Fruit fly (Drosophila melanogaster) whole organism, embryonic: ENCODE measurements around the gene Exn.

Source experiments
- CG10462 ChIP-seq: fragments of 200-800 bp; sonication (Bioruptor generic); optimal IDR thresholded peaks from 2 replicates; lab custom pipeline; 2016; ENCODE audit warnings: missing biosample characterization, missing genetic modification characterization
- CG10565 ChIP-seq: fragments of 200-800 bp; sonication (Bioruptor generic); optimal IDR thresholded peaks from 3 replicates; lab custom pipeline; 2016; ENCODE audit warnings: missing biosample characterization, mild to moderate bottlenecking, missing genetic modification characterization
- CG11560 ChIP-seq: fragments of 200-800 bp; sonication (Bioruptor generic); IDR thresholded peaks from 3 replicates; pipeline ENCODE4 v1.3.6; 2022; ENCODE audit warnings: missing biosample characterization, missing genetic modification characterization
- CG13894 ChIP-seq: fragments of 200-800 bp; sonication (Bioruptor generic); optimal IDR thresholded peaks from 3 replicates; lab custom pipeline; 2018; ENCODE audit warnings: missing biosample characterization, mild to moderate bottlenecking, missing genetic modification characterization, moderate library complexity
- CG15011 ChIP-seq: fragments of 200-800 bp; sonication (Bioruptor generic); optimal IDR thresholded peaks from 3 replicates; lab custom pipeline; 2018; ENCODE audit warnings: missing biosample characterization, mild to moderate bottlenecking, missing genetic modification characterization
- CG1529 ChIP-seq: fragments of 200-800 bp; sonication (Bioruptor generic); optimal IDR thresholded peaks from 3 replicates; lab custom pipeline; 2018; ENCODE audit warnings: missing biosample characterization, missing genetic modification characterization
- CG18011 ChIP-seq: fragments of 200-800 bp; sonication (Bioruptor generic); optimal IDR thresholded peaks from 2 replicates; lab custom pipeline; 2017; ENCODE audit warnings: missing biosample characterization, missing genetic modification characterization, mild to moderate bottlenecking, moderate library complexity, missing genotype
- CG30403 ChIP-seq: fragments of 200-800 bp; sonication (Bioruptor generic); optimal IDR thresholded peaks from 3 replicates; lab custom pipeline; 2016; ENCODE audit warnings: missing biosample characterization, missing genetic modification characterization
- CG42726 ChIP-seq: fragments of 200-800 bp; sonication (Bioruptor generic); IDR thresholded peaks from 2 replicates; pipeline ENCODE4 v1.3.6; 2022; ENCODE audit warnings: missing biosample characterization, missing genetic modification characterization; ENCODE audit not compliant: partially characterized antibody
- CG4730 ChIP-seq: fragments of 200-800 bp; sonication (Bioruptor generic); IDR thresholded peaks from 2 replicates; pipeline ENCODE4 v1.3.6; 2022; ENCODE audit warnings: missing biosample characterization, missing genetic modification characterization
- CG6683 ChIP-seq: fragments of 200-800 bp; sonication (Bioruptor generic); optimal IDR thresholded peaks from 2 replicates; lab custom pipeline; 2017; ENCODE audit warnings: missing biosample characterization, mild to moderate bottlenecking, missing genetic modification characterization, missing genetic modification reagents
- CG7271 ChIP-seq: fragments of 200-800 bp; sonication (Bioruptor generic); optimal IDR thresholded peaks from 2 replicates; lab custom pipeline; 2018; ENCODE audit warnings: missing biosample characterization, mild to moderate bottlenecking, missing genetic modification characterization, moderate library complexity
- CG7357 ChIP-seq: fragments of 200-800 bp; sonication (Bioruptor generic); IDR thresholded peaks from 3 replicates; pipeline ENCODE4 v1.3.6; 2022; ENCODE audit warnings: missing biosample characterization, missing genetic modification characterization
- CG7928 ChIP-seq: fragments of 200-800 bp; sonication (Bioruptor generic); optimal IDR thresholded peaks from 2 replicates; lab custom pipeline; 2017; ENCODE audit warnings: missing biosample characterization, mild to moderate bottlenecking, missing genetic modification characterization
- CG8089 ChIP-seq: fragments of 200-800 bp; sonication (Bioruptor generic); optimal IDR thresholded peaks from 3 replicates; lab custom pipeline; 2016; ENCODE audit warnings: missing biosample characterization, missing genetic modification characterization
- CG8765 ChIP-seq: fragments of 200-800 bp; sonication (Bioruptor generic); IDR thresholded peaks from 2 replicates; pipeline ENCODE4 v1.3.6; 2022; ENCODE audit warnings: missing biosample characterization, missing genetic modification characterization
- Camta ChIP-seq: fragments of 200-800 bp; sonication (Bioruptor generic); optimal IDR thresholded peaks from 2 replicates; lab custom pipeline; 2016; ENCODE audit warnings: missing biosample characterization, missing genetic modification characterization
- Dp ChIP-seq: fragments of 200-800 bp; sonication (Bioruptor generic); optimal IDR thresholded peaks from 2 replicates; lab custom pipeline; 2018; ENCODE audit warnings: missing biosample characterization, mild to moderate bottlenecking, missing genetic modification characterization, moderate library complexity
- Hand ChIP-seq: fragments of 200-800 bp; sonication (Bioruptor generic); optimal IDR thresholded peaks from 2 replicates; lab custom pipeline; 2017; ENCODE audit warnings: mild to moderate bottlenecking, missing biosample characterization, missing genetic modification reagents, missing genetic modification characterization
- Hr78 ChIP-seq, 2 experiments: fragments of 200-800 bp in 1 of 2; fragments of >200 bp in 1 of 2; sonication (Bioruptor generic) in 1 of 2; optimal IDR thresholded peaks; 2 replicates each; lab custom pipeline; 2017 to 2019; ENCODE audit warnings: missing biosample characterization in 2 of 2, missing genetic modification characterization in 2 of 2, mild to moderate bottlenecking in 1 of 2, moderate library complexity in 1 of 2
- MBD-R2 ChIP-seq: fragments of 200-800 bp; sonication (Bioruptor generic); IDR thresholded peaks from 2 replicates; pipeline ENCODE4 v1.3.6; 2022; ENCODE audit warnings: missing biosample characterization, missing genetic modification characterization
- NC2β ChIP-seq: fragments of 200-800 bp; sonication (Bioruptor generic); optimal IDR thresholded peaks from 2 replicates; lab custom pipeline; 2016; ENCODE audit warnings: missing biosample characterization, missing genetic modification characterization
- Neu2 ChIP-seq: fragments of 200-800 bp; sonication (Bioruptor generic); optimal IDR thresholded peaks from 3 replicates; lab custom pipeline; 2016; ENCODE audit warnings: missing biosample characterization, missing genetic modification characterization, borderline replicate concordance
- NfI ChIP-seq: fragments of 200-800 bp; sonication (Bioruptor generic); optimal IDR thresholded peaks from 3 replicates; lab custom pipeline; 2018; ENCODE audit warnings: missing biosample characterization, mild to moderate bottlenecking, missing genetic modification characterization, moderate library complexity
- Opbp ChIP-seq: fragments of 200-800 bp; sonication (Bioruptor generic); IDR thresholded peaks from 3 replicates; pipeline ENCODE4 v1.3.6; 2022; ENCODE audit warnings: missing biosample characterization, missing genetic modification characterization; ENCODE audit not compliant: partially characterized antibody
- PHDP ChIP-seq: fragments of 200-800 bp; sonication (Bioruptor generic); optimal IDR thresholded peaks from 3 replicates; lab custom pipeline; 2018; ENCODE audit warnings: missing biosample characterization, mild to moderate bottlenecking, missing genetic modification characterization, moderate library complexity
- Taf1 ChIP-seq: fragments of 200-800 bp; sonication (Bioruptor generic); IDR thresholded peaks from 2 replicates; pipeline ENCODE4 v1.3.6; 2022; ENCODE audit warnings: missing biosample characterization, missing genetic modification characterization
- Trl ChIP-seq, 3 experiments: fragments of >200 bp in 2 of 3; fragments of 200-800 bp in 1 of 3; sonication (Bioruptor generic) in 1 of 3; optimal IDR thresholded peaks; 2 replicates in 1 of 3; 3 replicates in 2 of 3; lab custom pipeline; 2016 to 2017; ENCODE audit warnings: missing biosample characterization in 1 of 3, missing genetic modification characterization in 1 of 3
- ac ChIP-seq: fragments of 200-800 bp; sonication (Bioruptor generic); optimal IDR thresholded peaks from 3 replicates; lab custom pipeline; 2017; ENCODE audit warnings: missing biosample characterization, mild to moderate bottlenecking, missing genetic modification characterization
- dm ChIP-seq: fragments of 200-800 bp; sonication (Bioruptor generic); optimal IDR thresholded peaks from 3 replicates; lab custom pipeline; 2016; ENCODE audit warnings: missing biosample characterization, missing genetic modification characterization
- fd3F ChIP-seq: fragments of 200-800 bp; sonication (Bioruptor generic); optimal IDR thresholded peaks from 2 replicates; lab custom pipeline; 2018; ENCODE audit warnings: missing biosample characterization, mild to moderate bottlenecking, missing genetic modification characterization, moderate library complexity
- gfzf ChIP-seq: fragments of 200-800 bp; sonication (Bioruptor generic); optimal IDR thresholded peaks from 2 replicates; lab custom pipeline; 2016; ENCODE audit warnings: missing biosample characterization, mild to moderate bottlenecking, missing genetic modification characterization, moderate library complexity
- ham ChIP-seq: fragments of 200-800 bp; sonication (Bioruptor generic); IDR thresholded peaks from 2 replicates; pipeline ENCODE4 v1.3.6; 2022; ENCODE audit warnings: missing biosample characterization, missing genetic modification characterization
- hbn ChIP-seq: fragments of 200-800 bp; sonication (Bioruptor generic); IDR thresholded peaks from 2 replicates; pipeline ENCODE4 v1.3.6; 2022; ENCODE audit warnings: missing biosample characterization, missing genetic modification characterization; ENCODE audit not compliant: partially characterized antibody
- her ChIP-seq: fragments of 200-800 bp; sonication (Bioruptor generic); optimal IDR thresholded peaks from 2 replicates; lab custom pipeline; 2016; ENCODE audit warnings: missing biosample characterization, missing genetic modification characterization
- nau ChIP-seq: fragments of 200-800 bp; sonication (Bioruptor generic); optimal IDR thresholded peaks from 3 replicates; lab custom pipeline; 2017; ENCODE audit warnings: missing biosample characterization, mild to moderate bottlenecking, missing genetic modification characterization, missing genetic modification reagents
- pzg ChIP-seq: fragments of 200-800 bp; sonication (Bioruptor generic); optimal IDR thresholded peaks from 3 replicates; lab custom pipeline; 2018; ENCODE audit warnings: missing biosample characterization, mild to moderate bottlenecking, missing genetic modification characterization, moderate library complexity
- row ChIP-seq: fragments of 200-800 bp; sonication (Bioruptor generic); IDR thresholded peaks from 3 replicates; pipeline ENCODE4 v1.3.6; 2022; ENCODE audit warnings: missing biosample characterization, missing genetic modification characterization
- salm ChIP-seq: fragments of 200-800 bp; sonication (Bioruptor generic); optimal IDR thresholded peaks from 2 replicates; lab custom pipeline; 2018; ENCODE audit warnings: missing biosample characterization, mild to moderate bottlenecking, missing genetic modification characterization
- sd ChIP-seq: fragments of 200-800 bp; sonication (Bioruptor generic); optimal IDR thresholded peaks from 3 replicates; lab custom pipeline; 2018; ENCODE audit warnings: missing biosample characterization, mild to moderate bottlenecking, missing genetic modification characterization, moderate library complexity
- sens ChIP-seq: fragments of 200-800 bp; sonication (Bioruptor generic); peaks from one replicate; lab custom pipeline; 2016; ENCODE audit warnings: missing biosample characterization, missing genetic modification characterization
- sisA ChIP-seq: fragments of 200-800 bp; sonication (Bioruptor generic); IDR thresholded peaks from 2 replicates; pipeline ENCODE4 v1.3.6; 2022; ENCODE audit warnings: missing biosample characterization, missing genetic modification characterization
- slbo ChIP-seq: fragments of 200-800 bp; sonication (Bioruptor generic); IDR thresholded peaks from 2 replicates; pipeline ENCODE4 v1.3.6; 2022; ENCODE audit warnings: missing biosample characterization, missing genetic modification characterization
- sqz ChIP-seq: fragments of 200-800 bp; sonication (Bioruptor generic); optimal IDR thresholded peaks from 3 replicates; lab custom pipeline; 2018; ENCODE audit warnings: missing biosample characterization, mild to moderate bottlenecking, missing genetic modification characterization
- stwl ChIP-seq: fragments of 200-800 bp; sonication (Bioruptor generic); optimal IDR thresholded peaks from 3 replicates; lab custom pipeline; 2018; ENCODE audit warnings: missing biosample characterization, mild to moderate bottlenecking, missing genetic modification characterization, moderate library complexity
- tio ChIP-seq: fragments of 200-800 bp; sonication (Bioruptor generic); optimal IDR thresholded peaks from 2 replicates; lab custom pipeline; 2017; ENCODE audit warnings: missing biosample characterization, missing genetic modification characterization, inconsistent platforms
- trh ChIP-seq: fragments of 200-800 bp; sonication (Bioruptor generic); optimal IDR thresholded peaks from 2 replicates; lab custom pipeline; 2016; ENCODE audit warnings: missing biosample characterization, missing genetic modification characterization
- wdn ChIP-seq: fragments of 200-800 bp; sonication (Bioruptor generic); IDR thresholded peaks from 2 replicates; pipeline ENCODE4 v1.3.6; 2022; ENCODE audit warnings: missing biosample characterization, missing genetic modification characterization
- wor ChIP-seq: fragments of 200-800 bp; sonication (Bioruptor generic); IDR thresholded peaks from 2 replicates; pipeline ENCODE4 v1.3.6; 2022; ENCODE audit warnings: missing biosample characterization, missing genetic modification characterization

Exn gene

dm6 chr3L:17004218-17004759 lies 34.5 kb downstream of the Exn start (continued):
- TF ChIP-seq NfI (GFP tag; lab: Kevin White, UChicago) (peak; percentile 83), NC2β (GFP tag; lab: Kevin White, UChicago) (peak; percentile 51), hbn (no peak), sqz (peak; percentile 36), PHDP (tag; lab: Kevin White, UChicago) (peak; percentile 90), wor (GFP tag; lab: Robert Waterston, UW) (peak; percentile 64), CG6683 (GFP tag; lab: Kevin White, UChicago) (peak; percentile 64), wdn (GFP tag; lab: Robert Waterston, UW) (peak; percentile 63), gfzf (GFP tag; lab: Kevin White, UChicago) (no peak), trh (GFP tag; lab: Kevin White, UChicago) (peak; percentile 17), pzg (GFP tag; lab: Kevin White, UChicago) (no peak), tio (GFP tag; lab: Kevin White, UChicago) (peak; percentile 86), Taf1 (peak; percentile 67), CG11560 (tag; lab: Robert Waterston, UW) (peak; percentile 72), sens (GFP tag; lab: Kevin White, UChicago) (peak; percentile 98), nau (GFP tag; lab: Kevin White, UChicago) (peak; percentile 69), Camta (GFP tag; lab: Kevin White, UChicago) (peak; percentile 90), stwl (no peak), CG13894 (peak; percentile 40), Hr78 (GFP tag; optimal IDR thresholded peaks at IDR 0.05; lab: Kevin White, UChicago) (peak in 1 of 2 experiments; percentile 58), CG7928 (peak; percentile 29), Neu2 (peak; percentile 17), sd (tag; lab: Kevin White, UChicago) (no peak), CG7271 (tag; lab: Kevin White, UChicago) (no peak), CG30403 (GFP tag; lab: Kevin White, UChicago) (peak; percentile 93), Hand (peak; percentile 76), dm (peak; percentile 73), fd3F (GFP tag; lab: Kevin White, UChicago) (peak; percentile 88), Dp (no peak), CG10565 (GFP tag; lab: Kevin White, UChicago) (peak; percentile 39), CG8765 (GFP tag; lab: Robert Waterston, UW) (0 out of 2 replicates have a peak, but pooled peaks have one; percentile 25), CG8089 (peak; percentile 85), CG18011 (GFP tag; lab: Kevin White, UChicago) (peak; percentile 59), CG1529 (GFP tag; lab: Kevin White, UChicago) (peak; percentile 70)
- TF ChIP-seq, all 482 proteins: peak for 398

- 0 out of 2 replicates have a peak, but pooled peaks have one; percentile 7 for TF ChIP-seq ham
- TF ChIP-seq CG10462 = no peak
- TF ChIP-seq row = peak; percentile 11; the same call in 2 of the 3 replicates
- TF ChIP-seq sisA = peak; percentile 33; the same call in 1 of the 2 replicates
- TF ChIP-seq CG7357 (GFP tag; lab: Robert Waterston, UW) = 0 out of 3 replicates have a peak, but pooled peaks have one; percentile 6
- TF ChIP-seq Trl (optimal IDR thresholded peaks at IDR 0.05; lab: Kevin White, UChicago) = no peak
- no peak for TF ChIP-seq Trl (GFP tag; optimal IDR thresholded peaks at IDR 0.05; lab: Kevin White, UChicago)
- TF ChIP-seq her (GFP tag; lab: Kevin White, UChicago) = peak; percentile 16
- no peak for TF ChIP-seq CG42726
- no peak for TF ChIP-seq CG15011 (GFP tag; lab: Kevin White, UChicago)
- TF ChIP-seq sqz = peak; percentile 51
- 0 out of 2 replicates have a peak, but pooled peaks have one; percentile 3 for TF ChIP-seq CG4730
- TF ChIP-seq Opbp = no peak
- TF ChIP-seq ac (GFP tag; lab: Kevin White, UChicago) = no peak
- TF ChIP-seq slbo (GFP tag; lab: Robert Waterston, UW) = peak; percentile 57
- no peak for TF ChIP-seq MBD-R2 (GFP tag; lab: Robert Waterston, UW)
- no peak for TF ChIP-seq salm (tag; lab: Kevin White, UChicago)
Measured at dm6 chr3L:17004765-17005414, 35.1 kb downstream of the Exn start.
